Fruit fly (Drosophila melanogaster): ENCODE data around the gene Dus4.

Gene Dus4

dm6 chr2L:19097374-19097773 lies 34.3 kb downstream of the Dus4 start (continued):
- TF ChIP-seq vnd (GFP tag; IDR thresholded peaks at IDR 0.05; ENCODE audit: partially characterized antibody) (0 out of 3 replicates have a peak, but pooled peaks have one; percentile 33), CG3838 (GFP tag; optimal IDR thresholded peaks at IDR 0.05) (no peak), CG2120 (GFP tag; optimal IDR thresholded peaks at IDR 0.05) (no peak), mirr (GFP tag; optimal IDR thresholded peaks at IDR 0.05) (peak; percentile 89), CG4360 (GFP tag; IDR thresholded peaks at IDR 0.05) (no peak), HHEX (GFP tag; optimal IDR thresholded peaks at IDR 0.05) (no peak), chn (GFP tag; optimal IDR thresholded peaks at IDR 0.05) (no peak), zen (tag; optimal IDR thresholded peaks at IDR 0.05) (no peak), CG6175 (GFP tag; IDR thresholded peaks at IDR 0.05) (no peak), Fer2 (tag; optimal IDR thresholded peaks at IDR 0.05) (no peak), PHDP (tag; optimal IDR thresholded peaks at IDR 0.05) (no peak), tx (GFP tag; optimal IDR thresholded peaks at IDR 0.05) (no peak), exex (tag; optimal IDR thresholded peaks at IDR 0.05) (peak; percentile 99), GATAe (GFP tag; conservative IDR thresholded peaks at IDR 0.05) (peak; percentile 29; the same call in 1 of the 2 replicates), Dll (GFP tag; IDR thresholded peaks at IDR 0.05; ENCODE audit: partially characterized antibody) (no peak), sr (GFP tag; IDR thresholded peaks at IDR 0.05) (no peak), CG2712 (tag; optimal IDR thresholded peaks at IDR 0.05) (no peak)

- TF ChIP-seq Med (GFP tag) = peak; percentile 68
- no peak for TF ChIP-seq CG9727 (GFP tag; optimal IDR thresholded peaks at IDR 0.05)
- no peak for TF ChIP-seq CG31224 (GFP tag; IDR thresholded peaks at IDR 0.05)
- no peak for TF ChIP-seq cg (GFP tag; optimal IDR thresholded peaks at IDR 0.05)
- TF ChIP-seq CG14050 (GFP tag; IDR thresholded peaks at IDR 0.05) = no peak
- TF ChIP-seq odd (GFP tag; optimal IDR thresholded peaks at IDR 0.05) = peak; percentile 13
- peak; percentile 82; the same call in 1 of the 2 replicates for TF ChIP-seq Lim3 (GFP tag; IDR thresholded peaks at IDR 0.05)
- TF ChIP-seq lab (GFP tag; optimal IDR thresholded peaks at IDR 0.05) = peak; percentile 2
- no peak for TF ChIP-seq CG30020 (tag; optimal IDR thresholded peaks at IDR 0.05)
- no peak for TF ChIP-seq gro (GFP tag; optimal IDR thresholded peaks at IDR 0.05)
- TF ChIP-seq exex (tag; optimal IDR thresholded peaks at IDR 0.05) = peak; percentile 48
- peak; percentile 80 for TF ChIP-seq mirr (GFP tag; optimal IDR thresholded peaks at IDR 0.05)
- no peak for TF ChIP-seq CG13624 (GFP tag; optimal IDR thresholded peaks at IDR 0.05)
- peak; percentile 46 for TF ChIP-seq CG15479 (GFP tag; optimal IDR thresholded peaks at IDR 0.05)
- no peak for TF ChIP-seq gfzf (GFP tag; optimal IDR thresholded peaks at IDR 0.05)
- TF ChIP-seq caup (GFP tag; optimal IDR thresholded peaks at IDR 0.05; ENCODE audit: severe bottlenecking) = peak; percentile 70
- peak; percentile 52 for TF ChIP-seq grn (GFP tag; optimal IDR thresholded peaks at IDR 0.05)
- TF ChIP-seq NK7.1 (GFP tag; optimal IDR thresholded peaks at IDR 0.05) = no peak
These were observed 35.6 kb downstream of the Dus4 start for dm6 chr2L:19098668-19099067.

- no peak for TF ChIP-seq Dip2 (GFP tag; IDR thresholded peaks at IDR 0.05)
- TF ChIP-seq CG15514 (GFP tag; optimal IDR thresholded peaks at IDR 0.05) = no peak
- TF ChIP-seq maf-S (GFP tag; optimal IDR thresholded peaks at IDR 0.05) = no peak
- TF ChIP-seq caup (GFP tag; optimal IDR thresholded peaks at IDR 0.05; ENCODE audit: severe bottlenecking) = no peak
- no peak for TF ChIP-seq Dad (GFP tag; optimal IDR thresholded peaks at IDR 0.05)
- TF ChIP-seq CG30431 (GFP tag; optimal IDR thresholded peaks at IDR 0.05) = no peak
- TF ChIP-seq h (optimal IDR thresholded peaks at IDR 0.05) = no peak
- TF ChIP-seq otp (GFP tag; IDR thresholded peaks at IDR 0.05) = no peak
- no peak for TF ChIP-seq dmrt99B (tag; optimal IDR thresholded peaks at IDR 0.05)
These were observed 38.6 kb downstream of the Dus4 start, which contains the start of the genes CG17344 and CG43731 for dm6 chr2L:19101744-19102143. Gene CG17344, plus strand, starts transcription at chr2L:19102044. Gene CG43731, plus strand, starts transcription at chr2L:19102044.

Measured in whole organism, embryonic.